Fruit fly (Drosophila melanogaster): Measurements from ENCODE around the gene vilya.

Gene vilya

DNA sequence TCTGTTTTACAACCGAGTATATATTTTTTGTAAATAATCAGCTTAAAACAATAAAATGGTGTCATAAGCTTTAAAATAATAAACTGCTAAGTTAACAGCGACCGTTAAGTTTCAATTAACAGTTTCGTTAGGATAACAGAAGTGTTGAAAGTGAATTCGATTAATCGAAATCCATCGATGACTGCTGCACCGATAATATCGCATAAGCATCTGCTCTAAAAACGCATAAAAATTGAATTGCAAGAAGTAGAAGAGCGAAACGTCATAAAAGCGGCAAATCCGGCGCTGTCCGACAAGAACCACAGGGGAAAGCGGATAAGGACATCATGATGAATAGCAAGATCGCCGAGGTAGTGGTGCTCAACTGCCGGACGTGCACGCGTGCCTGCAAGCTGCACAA, 1.0 kb downstream of the vilya start, which contains the start of gene dwg (continued):
- TF ChIP-seq kay (GFP tag; optimal IDR thresholded peaks at IDR 0.05) = no peak
- no peak for TF ChIP-seq CTCF (GFP tag; optimal IDR thresholded peaks at IDR 0.05)
- peak; percentile 75 for TF ChIP-seq MBD-R2 (GFP tag; IDR thresholded peaks at IDR 0.05)
- TF ChIP-seq GATAe (GFP tag; conservative IDR thresholded peaks at IDR 0.05) = no peak
- TF ChIP-seq E2f2 (GFP tag; IDR thresholded peaks at IDR 0.05) = peak; percentile 54
- TF ChIP-seq wdn (GFP tag; IDR thresholded peaks at IDR 0.05) = no peak
- peak; percentile 61 for TF ChIP-seq nerfin-2 (GFP tag; IDR thresholded peaks at IDR 0.05; ENCODE audit: partially characterized antibody)
- TF ChIP-seq yki (optimal IDR thresholded peaks at IDR 0.05) = no peak
- TF ChIP-seq CG11085 (GFP tag; IDR thresholded peaks at IDR 0.05) = no peak
- TF ChIP-seq MTF-1 (GFP tag; optimal IDR thresholded peaks at IDR 0.05; ENCODE audit: borderline replicate concordance) = no peak
- peak; percentile 79 for TF ChIP-seq BEAF-32 (GFP tag; optimal IDR thresholded peaks at IDR 0.05)
- TF ChIP-seq CG34422 (GFP tag; IDR thresholded peaks at IDR 0.05) = no peak
- no peak for TF ChIP-seq aop (GFP tag; IDR thresholded peaks at IDR 0.05)
- TF ChIP-seq NFAT (GFP tag; IDR thresholded peaks at IDR 0.05) = no peak
- peak; percentile 17; the same call in 1 of the 3 replicates for TF ChIP-seq row (GFP tag; IDR thresholded peaks at IDR 0.05)
- TF ChIP-seq fd96Cb (tag; optimal IDR thresholded peaks at IDR 0.05) = no peak
- no peak for TF ChIP-seq CG7357 (GFP tag; IDR thresholded peaks at IDR 0.05)
- TF ChIP-seq ERR (GFP tag; optimal IDR thresholded peaks at IDR 0.05) = no peak
- TF ChIP-seq Sry-β (GFP tag; optimal IDR thresholded peaks at IDR 0.05) = peak; percentile 4
- TF ChIP-seq pfk (GFP tag; optimal IDR thresholded peaks at IDR 0.05) = no peak
- TF ChIP-seq zf30C (GFP tag; optimal IDR thresholded peaks at IDR 0.05) = no peak
- TF ChIP-seq Scr (GFP tag; IDR thresholded peaks at IDR 0.05; ENCODE audit: partially characterized antibody) = peak; percentile 82
- no peak for TF ChIP-seq Ssrp (tag; optimal IDR thresholded peaks at IDR 0.05)
- no peak for TF ChIP-seq esg (GFP tag; conservative IDR thresholded peaks at IDR 0.05)
- TF ChIP-seq Doc3 (GFP tag; IDR thresholded peaks at IDR 0.05; ENCODE audit: partially characterized antibody) = peak; percentile 79
- TF ChIP-seq Six4 (GFP tag; optimal IDR thresholded peaks at IDR 0.05) = no peak
- no peak for TF ChIP-seq CG31365 (tag; optimal IDR thresholded peaks at IDR 0.05)
- TF ChIP-seq HLH4C (GFP tag; IDR thresholded peaks at IDR 0.05; ENCODE audit: partially characterized antibody) = peak; percentile 82
- no peak for TF ChIP-seq toy (GFP tag; IDR thresholded peaks at IDR 0.05)
- TF ChIP-seq CG10565 (GFP tag; optimal IDR thresholded peaks at IDR 0.05) = no peak
- no peak for TF ChIP-seq CG10147 (GFP tag; optimal IDR thresholded peaks at IDR 0.05)
- no peak for TF ChIP-seq D19B (GFP tag; optimal IDR thresholded peaks at IDR 0.05)
- TF ChIP-seq sc (optimal IDR thresholded peaks at IDR 0.05) = no peak
- TF ChIP-seq sc (GFP tag; optimal IDR thresholded peaks at IDR 0.05) = no peak
- no peak for TF ChIP-seq kah (GFP tag; optimal IDR thresholded peaks at IDR 0.05)
- TF ChIP-seq salm (tag; optimal IDR thresholded peaks at IDR 0.05) = no peak
- TF ChIP-seq CG12299 (tag; optimal IDR thresholded peaks at IDR 0.05) = no peak
- TF ChIP-seq tio (GFP tag; optimal IDR thresholded peaks at IDR 0.05) = no peak
- no peak for TF ChIP-seq CG32772 (GFP tag; IDR thresholded peaks at IDR 0.05)
- no peak for TF ChIP-seq nau (GFP tag; optimal IDR thresholded peaks at IDR 0.05)
- no peak for TF ChIP-seq dm (GFP tag; optimal IDR thresholded peaks at IDR 0.05)
- peak; percentile 38 for TF ChIP-seq CG2116 (GFP tag; optimal IDR thresholded peaks at IDR 0.05)
- no peak for TF ChIP-seq Nf-YB (GFP tag; optimal IDR thresholded peaks at IDR 0.05)
- TF ChIP-seq dmrt11E (tag; optimal IDR thresholded peaks at IDR 0.05) = no peak
- peak; percentile 88 for TF ChIP-seq Bgb (GFP tag; IDR thresholded peaks at IDR 0.05; ENCODE audit: partially characterized antibody)
- no peak for TF ChIP-seq dysf (GFP tag; IDR thresholded peaks at IDR 0.05)
- TF ChIP-seq trem (tag; optimal IDR thresholded peaks at IDR 0.05) = peak; percentile 36
- TF ChIP-seq CG16815 (GFP tag; optimal IDR thresholded peaks at IDR 0.05) = no peak
- TF ChIP-seq BtbVII (GFP tag; optimal IDR thresholded peaks at IDR 0.05) = no peak
- TF ChIP-seq kni (GFP tag; optimal IDR thresholded peaks at IDR 0.05) = no peak
- no peak for TF ChIP-seq Xbp1 (GFP tag; optimal IDR thresholded peaks at IDR 0.05)
- no peak for TF ChIP-seq org-1 (GFP tag; optimal IDR thresholded peaks at IDR 0.05)
